Worm (Caenorhabditis elegans) whole organism, L1 larva: ENCODE measurements around the gene srsx-6.
A peak's percentile ranks its signal among the peaks of the same experiment; 100 is the strongest.

Experiments used
- C16A3.4 ChIP-seq: fragments of 150-350 bp; optimal IDR thresholded peaks from 2 replicates; lab custom pipeline; 2014; ENCODE audit warnings: missing biosample characterization, missing genetic modification characterization
- F16B12.6 ChIP-seq: fragments of 150-350 bp; optimal IDR thresholded peaks from 2 replicates; lab custom pipeline; 2014; ENCODE audit warnings: missing biosample characterization, missing genetic modification characterization
- alr-1 ChIP-seq: fragments of 200-800 bp; sonication (Bioruptor generic); optimal IDR thresholded peaks from 2 replicates; lab custom pipeline; 2018; ENCODE audit warnings: borderline replicate concordance, mild to moderate bottlenecking, missing genetic modification characterization, missing compliant biosample characterization
- ceh-82 ChIP-seq, 3 experiments: fragments of 150-350 bp in 1 of 3; sonication (generic microtip) in 2 of 3; optimal IDR thresholded peaks; 2 replicates each; lab custom pipeline; 2014 to 2017; ENCODE audit warnings: missing biosample characterization in 3 of 3, missing genetic modification characterization in 3 of 3
- ceh-88 ChIP-seq: fragments of 200-800 bp; sonication (Bioruptor generic); IDR thresholded peaks from 2 replicates; pipeline ENCODE4 v1.3.6; 2022; ENCODE audit warnings: missing genetic modification characterization, missing compliant biosample characterization
- ces-1 ChIP-seq: fragments of 150-350 bp; optimal IDR thresholded peaks from 2 replicates; lab custom pipeline; 2014; ENCODE audit warnings: missing biosample characterization, missing genetic modification reagents, missing genetic modification characterization
- dpl-1 ChIP-seq, 3 experiments: fragments of 150-350 bp in 2 of 3; sonication (generic microtip) in 1 of 3; optimal IDR thresholded peaks; 2 replicates each; lab custom pipeline; 2014 to 2017; ENCODE audit warnings: missing biosample characterization in 3 of 3, missing genetic modification characterization in 3 of 3, missing genetic modification reagents in 3 of 3
- efl-1 ChIP-seq, 4 experiments: fragments of 150-350 bp; optimal IDR thresholded peaks in 3 of 4; peaks in 1 of 4; 1 replicate in 1 of 4; 2 replicates in 3 of 4; lab custom pipeline; 2014; ENCODE audit warnings: missing biosample characterization in 2 of 4, missing genetic modification characterization in 2 of 4, missing genetic modification reagents in 2 of 4
- efl-3 ChIP-seq: fragments of 200-800 bp; sonication (Bioruptor generic); optimal IDR thresholded peaks from 2 replicates; lab custom pipeline; 2018; ENCODE audit warnings: mild to moderate bottlenecking, missing genetic modification characterization, missing compliant biosample characterization
- egl-13 ChIP-seq: sonication (generic microtip); optimal IDR thresholded peaks from 2 replicates; lab custom pipeline; 2016; ENCODE audit warnings: missing genotype, missing genetic modification reagents, missing genetic modification characterization, missing compliant biosample characterization
- elt-2 ChIP-seq: sonication (generic microtip); optimal IDR thresholded peaks from 2 replicates; lab custom pipeline; 2016; ENCODE audit warnings: missing genetic modification characterization, mild to moderate bottlenecking, inconsistent platforms, missing compliant biosample characterization, missing genetic modification reagents
- elt-3 ChIP-seq, 6 experiments: fragments of 150-350 bp in 1 of 6; sonication (generic microtip); optimal IDR thresholded peaks; 2 replicates each; lab custom pipeline; 2017 to 2018; ENCODE audit warnings: missing biosample characterization in 6 of 6, missing genetic modification characterization in 6 of 6, inconsistent platforms in 1 of 6
- fkh-10 ChIP-seq: sonication (generic microtip); optimal IDR thresholded peaks from 2 replicates; lab custom pipeline; 2017; ENCODE audit warnings: missing biosample characterization, missing genetic modification reagents, missing genetic modification characterization
- hlh-17 ChIP-seq: fragments of 200-800 bp; sonication (Bioruptor generic); optimal IDR thresholded peaks from 2 replicates; lab custom pipeline; 2018; ENCODE audit warnings: missing genetic modification characterization, mild to moderate bottlenecking, missing compliant biosample characterization, moderate library complexity, borderline replicate concordance
- hlh-4 ChIP-seq: sonication (generic microtip); optimal IDR thresholded peaks from 2 replicates; lab custom pipeline; 2016; ENCODE audit warnings: mild to moderate bottlenecking, missing genetic modification characterization, missing compliant biosample characterization
- hpl-2 ChIP-seq: fragments of 150-350 bp; optimal IDR thresholded peaks from 2 replicates; lab custom pipeline; 2014; ENCODE audit warnings: missing biosample characterization, missing genetic modification reagents, missing genetic modification characterization
- irx-1 ChIP-seq: sonication (generic microtip); optimal IDR thresholded peaks from 2 replicates; lab custom pipeline; 2016; ENCODE audit warnings: missing genetic modification characterization, missing compliant biosample characterization
- jun-1 ChIP-seq: fragments of 150-350 bp; optimal IDR thresholded peaks from 2 replicates; lab custom pipeline; 2014; ENCODE audit warnings: missing biosample characterization, missing genetic modification reagents, missing genetic modification characterization
- lin-35 ChIP-seq, 2 experiments: fragments of 150-350 bp; optimal IDR thresholded peaks; 2 replicates each; lab custom pipeline; 2014; ENCODE audit warnings: missing biosample characterization in 2 of 2, missing genetic modification characterization in 2 of 2, missing genetic modification reagents in 2 of 2
- lin-39 ChIP-seq: fragments of 150-350 bp; optimal IDR thresholded peaks from 2 replicates; lab custom pipeline; 2014; ENCODE audit warnings: missing biosample characterization, missing genetic modification reagents, missing genetic modification characterization
- lsy-2 ChIP-seq, 2 experiments: fragments of 150-350 bp; optimal IDR thresholded peaks; 2 replicates each; lab custom pipeline; 2014; ENCODE audit warnings: missing biosample characterization in 2 of 2, missing genetic modification characterization in 2 of 2
- mdl-1 ChIP-seq, 2 experiments: fragments of 150-350 bp; optimal IDR thresholded peaks; 2 replicates each; lab custom pipeline; 2014 to 2017; ENCODE audit warnings: missing biosample characterization in 2 of 2, missing genetic modification characterization in 2 of 2, inconsistent platforms in 1 of 2
- mef-2 ChIP-seq: fragments of 150-350 bp; optimal IDR thresholded peaks from 2 replicates; lab custom pipeline; 2014; ENCODE audit warnings: missing biosample characterization, missing genetic modification characterization
- nhr-19 ChIP-seq: fragments of 200-800 bp; sonication (Bioruptor generic); conservative IDR thresholded peaks from 2 replicates; pipeline ENCODE4 v1.3.6; 2022; ENCODE audit warnings: missing genetic modification characterization, missing compliant biosample characterization
- nhr-71 ChIP-seq: sonication (generic microtip); optimal IDR thresholded peaks from 2 replicates; lab custom pipeline; 2016; ENCODE audit warnings: mild to moderate bottlenecking, missing genetic modification characterization, moderate library complexity, missing compliant biosample characterization
- nhr-84 ChIP-seq: sonication (generic microtip); optimal IDR thresholded peaks from 2 replicates; lab custom pipeline; 2017; ENCODE audit warnings: missing biosample characterization, missing genetic modification characterization
- nhr-85 ChIP-seq: sonication (generic microtip); peaks from one replicate; lab custom pipeline; 2016; ENCODE audit warnings: missing genetic modification characterization, inconsistent platforms, missing compliant biosample characterization
- nhr-90 ChIP-seq: sonication (generic microtip); optimal IDR thresholded peaks from 2 replicates; lab custom pipeline; 2016; ENCODE audit warnings: mild to moderate bottlenecking, missing genetic modification characterization, missing compliant biosample characterization; ENCODE audit not compliant: poor library complexity
- skn-1 ChIP-seq: fragments of 150-350 bp; optimal IDR thresholded peaks from 2 replicates; lab custom pipeline; 2014; ENCODE audit warnings: missing biosample characterization, missing genetic modification characterization
- snpc-4 ChIP-seq: fragments of 150-350 bp; optimal IDR thresholded peaks from 2 replicates; lab custom pipeline; 2014; ENCODE audit warnings: missing biosample characterization, missing genetic modification characterization
- snu-23 ChIP-seq: sonication (generic microtip); optimal IDR thresholded peaks from 2 replicates; lab custom pipeline; 2016; ENCODE audit warnings: missing genetic modification characterization, missing compliant biosample characterization
- swsn-7 ChIP-seq: sonication (generic microtip); optimal IDR thresholded peaks from 2 replicates; lab custom pipeline; 2016; ENCODE audit warnings: missing genetic modification characterization, missing compliant biosample characterization
- tbx-2 ChIP-seq: sonication (generic microtip); optimal IDR thresholded peaks from 2 replicates; lab custom pipeline; 2016; ENCODE audit warnings: missing genetic modification characterization, missing compliant biosample characterization
- zip-4 ChIP-seq: fragments of 200-800 bp; sonication (Bioruptor generic); optimal IDR thresholded peaks from 2 replicates; lab custom pipeline; 2018; ENCODE audit warnings: mild to moderate bottlenecking, missing genetic modification characterization, moderate library complexity, missing compliant biosample characterization
- ztf-11 ChIP-seq, 2 experiments: sonication (generic microtip); optimal IDR thresholded peaks; 2 replicates each; lab custom pipeline; 2016 to 2017; ENCODE audit warnings: missing genetic modification characterization in 2 of 2, missing biosample characterization in 1 of 2, missing compliant biosample characterization in 1 of 2

srsx-6 gene

DNA sequence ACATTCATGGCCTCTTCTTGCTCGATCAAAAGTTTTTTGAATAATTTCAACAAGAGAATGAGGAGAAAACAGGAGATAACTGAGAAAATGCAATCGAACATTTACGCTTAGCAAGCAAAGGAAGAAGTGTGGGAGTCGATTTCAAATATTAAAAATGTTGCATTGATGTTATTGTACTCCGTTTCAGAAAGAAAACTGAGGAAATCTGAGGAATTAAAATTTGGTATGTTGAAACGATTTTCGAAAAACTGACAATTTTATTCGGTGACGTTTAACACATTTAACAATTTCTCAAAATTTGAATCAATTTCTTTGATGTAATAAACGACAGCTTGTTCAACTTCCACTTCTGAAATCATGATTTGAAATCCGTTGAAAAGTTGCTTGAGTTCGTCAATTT, 27.7 kb downstream of the srsx-6 start, which contains the start of gene F26D11.13:
TSS of gene F26D11.13 (minus strand) at position 101 of the 400 bp plus-strand sequence.
- no peak for TF ChIP-seq fkh-10
- TF ChIP-seq jun-1 (tag; lab: Kevin White, UChicago) = no peak
- TF ChIP-seq, all 84 proteins: peak for 0

DNA sequence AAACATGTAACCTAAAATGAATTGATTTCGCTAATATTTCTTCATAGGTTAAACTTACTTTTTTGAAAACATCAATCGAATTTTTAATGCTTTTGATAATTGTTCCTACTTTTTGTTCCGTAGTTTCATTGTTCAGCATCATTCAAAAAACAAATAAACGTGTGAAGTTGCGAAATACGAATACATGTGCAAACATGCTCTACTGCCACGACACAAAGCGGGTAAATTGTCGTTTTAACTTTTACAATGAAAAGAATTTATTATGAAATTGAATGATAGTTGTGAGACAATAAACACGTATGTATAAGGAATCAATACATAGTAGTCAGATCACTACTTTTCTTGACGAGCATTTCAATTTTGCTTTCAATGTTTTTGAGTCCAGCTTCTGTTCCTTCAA, 28.3 kb downstream of the srsx-6 start, which contains the start of gene F26D11.12:
TSS of gene F26D11.12 (minus strand) at position 145 of the 400 bp plus-strand sequence.
- TF ChIP-seq alr-1 (tag; lab: Kevin White, UChicago) = no peak
- peak; percentile 62 for TF ChIP-seq skn-1 (tag; lab: Kevin White, UChicago)
- TF ChIP-seq hlh-17 (GFP tag; lab: Kevin White, UChicago) = no peak
- no peak for TF ChIP-seq nhr-71 (tag; lab: Kevin White, UChicago)
- TF ChIP-seq lin-35 (GFP tag; optimal IDR thresholded peaks at IDR 0.05; lab: Kevin White, UChicago) = peak; percentile 22 to 86
- peak in 1 of 2 experiments; percentile 44 for TF ChIP-seq lsy-2 (tag; optimal IDR thresholded peaks at IDR 0.05; lab: Kevin White, UChicago)
- no peak for TF ChIP-seq ceh-88 (GFP tag; lab: Robert Waterston, UW)
- TF ChIP-seq nhr-84 (tag; lab: Kevin White, UChicago) = no peak
- no peak for TF ChIP-seq tbx-2 (tag; lab: Kevin White, UChicago)
- TF ChIP-seq elt-3 (tag; optimal IDR thresholded peaks at IDR 0.05; lab: Kevin White, UChicago) = no peak
- no peak for TF ChIP-seq ces-1 (GFP tag; lab: Kevin White, UChicago)
- peak; percentile 56 to 66 for TF ChIP-seq efl-1 (optimal IDR thresholded peaks at IDR 0.05; lab: Kevin White, UChicago)
- peak; percentile 68 to 98 for TF ChIP-seq efl-1 (GFP tag; optimal IDR thresholded peaks at IDR 0.05 in 1 of 2; lab: Kevin White, UChicago)
- peak; percentile 15 for TF ChIP-seq C16A3.4 (tag; lab: Kevin White, UChicago)
- TF ChIP-seq mdl-1 (tag; optimal IDR thresholded peaks at IDR 0.05; lab: Kevin White, UChicago) = no peak
- TF ChIP-seq nhr-85 (tag; lab: Kevin White, UChicago) = no peak
- no peak for TF ChIP-seq fkh-10
- TF ChIP-seq mef-2 (tag; lab: Kevin White, UChicago) = no peak
- TF ChIP-seq irx-1 (tag; lab: Kevin White, UChicago) = no peak
- TF ChIP-seq efl-3 = no peak
- no peak for TF ChIP-seq hpl-2 (GFP tag; lab: Kevin White, UChicago)
- TF ChIP-seq swsn-7 (tag; lab: Kevin White, UChicago) = no peak
- TF ChIP-seq snu-23 (GFP tag; lab: Kevin White, UChicago) = no peak
- TF ChIP-seq ceh-82 (tag; optimal IDR thresholded peaks at IDR 0.05; lab: Kevin White, UChicago) = peak in 1 of 3 experiments; percentile 4
- peak; percentile 38 for TF ChIP-seq zip-4
- TF ChIP-seq dpl-1 (GFP tag; optimal IDR thresholded peaks at IDR 0.05; lab: Kevin White, UChicago) = peak; percentile 44 to 73 (median 66)
- no peak for TF ChIP-seq elt-2
- no peak for TF ChIP-seq hlh-4 (tag; lab: Kevin White, UChicago)
- no peak for TF ChIP-seq snpc-4 (tag; lab: Kevin White, UChicago)
- TF ChIP-seq nhr-90 = no peak
- no peak for TF ChIP-seq ztf-11 (tag; optimal IDR thresholded peaks at IDR 0.05; lab: Kevin White, UChicago)
- TF ChIP-seq lin-39 (tag; lab: Kevin White, UChicago) = no peak
- no peak for TF ChIP-seq egl-13 (tag; lab: Kevin White, UChicago)
- TF ChIP-seq nhr-19 (GFP tag; lab: Robert Waterston, UW) = no peak
- TF ChIP-seq F16B12.6 (tag; lab: Kevin White, UChicago) = no peak

DNA sequence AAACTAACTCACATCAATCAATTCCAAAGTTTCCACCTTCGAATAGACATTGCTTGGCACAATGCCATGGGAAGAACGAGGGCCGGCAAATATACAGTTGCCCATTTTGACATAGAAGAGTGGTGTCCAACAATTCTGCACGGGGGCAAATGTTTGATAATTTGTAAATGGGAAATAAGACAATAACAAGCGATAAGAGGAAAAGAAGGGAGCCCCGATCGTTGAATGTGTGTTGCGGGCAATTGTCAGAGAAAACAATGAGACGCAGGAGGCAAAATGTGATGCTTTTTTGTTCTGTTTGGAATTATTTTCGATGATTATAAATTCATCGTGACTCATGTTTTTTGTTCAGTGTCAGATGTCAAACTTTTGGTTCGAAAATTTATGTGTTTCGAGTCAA, 29.3 kb downstream of the srsx-6 start, which contains the start of gene pals-34:
TSS of gene pals-34 (minus strand) at position 280 of the 400 bp plus-strand sequence.
- no peak for TF ChIP-seq efl-1 (optimal IDR thresholded peaks at IDR 0.05; lab: Kevin White, UChicago)
- TF ChIP-seq efl-1 (GFP tag; optimal IDR thresholded peaks at IDR 0.05 in 1 of 2; lab: Kevin White, UChicago) = peak in 1 of 2 experiments; percentile 87
- TF ChIP-seq ztf-11 (tag; optimal IDR thresholded peaks at IDR 0.05; lab: Kevin White, UChicago) = no peak
